Fruit fly (Drosophila melanogaster): ENCODE measurements around the gene mub.

Gene mub

dm6 chr3L:21839720-21840641 is 4.6 kb upstream of the mub start (continued):
- TF ChIP-seq Usf (GFP tag; optimal IDR thresholded peaks at IDR 0.05) (peak; percentile 84), CG13775 (GFP tag; optimal IDR thresholded peaks at IDR 0.05) (peak; percentile 92), CG12659 (GFP tag; optimal IDR thresholded peaks at IDR 0.05) (peak; percentile 95), Mes4 (GFP tag; optimal IDR thresholded peaks at IDR 0.05) (peak; percentile 92), fd102C (GFP tag; optimal IDR thresholded peaks at IDR 0.05) (no peak), CG7556 (GFP tag; optimal IDR thresholded peaks at IDR 0.05) (peak; percentile 97), CG7372 (GFP tag; IDR thresholded peaks at IDR 0.05) (peak; percentile 89), nerfin-1 (tag; optimal IDR thresholded peaks at IDR 0.05) (peak; percentile 87), CG5953 (GFP tag; IDR thresholded peaks at IDR 0.05) (peak; percentile 90), otp (GFP tag; IDR thresholded peaks at IDR 0.05) (peak; percentile 86), tap (tag; optimal IDR thresholded peaks at IDR 0.05) (peak; percentile 87), sim (GFP tag; IDR thresholded peaks at IDR 0.05) (peak; percentile 77), sna (GFP tag; IDR thresholded peaks at IDR 0.05; ENCODE audit: partially characterized antibody) (peak; percentile 44; the same call in 1 of the 2 replicates), CG12299 (tag; optimal IDR thresholded peaks at IDR 0.05) (peak; percentile 90), MTF-1 (GFP tag; optimal IDR thresholded peaks at IDR 0.05; ENCODE audit: borderline replicate concordance) (peak; percentile 16), CG2202 (tag; optimal IDR thresholded peaks at IDR 0.05) (peak; percentile 84), Dfd (GFP tag; optimal IDR thresholded peaks at IDR 0.05) (no peak), B-H2 (GFP tag; optimal IDR thresholded peaks at IDR 0.05) (peak; percentile 82), HmgD (GFP tag; optimal IDR thresholded peaks at IDR 0.05) (peak; percentile 76), CG30020 (tag; optimal IDR thresholded peaks at IDR 0.05) (peak; percentile 73), slou (GFP tag; optimal IDR thresholded peaks at IDR 0.05) (peak; percentile 87), gce (GFP tag; IDR thresholded peaks at IDR 0.05) (peak; percentile 88), MESR4 (GFP tag; optimal IDR thresholded peaks at IDR 0.05) (peak; percentile 4), CoRest (tag; optimal IDR thresholded peaks at IDR 0.05) (peak; percentile 95), Hsf (GFP tag; optimal IDR thresholded peaks at IDR 0.05) (peak; percentile 95), stwl (tag; optimal IDR thresholded peaks at IDR 0.05) (peak; percentile 3), CG10147 (GFP tag; optimal IDR thresholded peaks at IDR 0.05) (peak; percentile 92), CG3281 (GFP tag; optimal IDR thresholded peaks at IDR 0.05) (peak; percentile 94), CG18011 (GFP tag; optimal IDR thresholded peaks at IDR 0.05) (peak; percentile 81), GATAe (GFP tag; conservative IDR thresholded peaks at IDR 0.05) (peak; percentile 62), CG6654 (GFP tag; optimal IDR thresholded peaks at IDR 0.05) (peak; percentile 84), inv (GFP tag; IDR thresholded peaks at IDR 0.05; ENCODE audit: partially characterized antibody) (0 out of 2 replicates have a peak, but pooled peaks have one; percentile 28), Fer3 (tag; optimal IDR thresholded peaks at IDR 0.05) (peak; percentile 90), row (GFP tag; IDR thresholded peaks at IDR 0.05) (peak; percentile 94), CG4360 (GFP tag; IDR thresholded peaks at IDR 0.05) (peak; percentile 80), hb (GFP tag; IDR thresholded peaks at IDR 0.05; ENCODE audit: partially characterized antibody) (no peak), CG8089 (GFP tag; optimal IDR thresholded peaks at IDR 0.05) (peak; percentile 84), bigmax (GFP tag; optimal IDR thresholded peaks at IDR 0.05) (peak; percentile 13), CG4328 (GFP tag; optimal IDR thresholded peaks at IDR 0.05) (peak; percentile 82), ash1 (GFP tag; optimal IDR thresholded peaks at IDR 0.05) (peak; percentile 59), unc-4 (GFP tag; IDR thresholded peaks at IDR 0.05; ENCODE audit: partially characterized antibody) (no peak), scrt (GFP tag; optimal IDR thresholded peaks at IDR 0.05) (peak; percentile 85), Gug (GFP tag; IDR thresholded peaks at IDR 0.05) (peak; percentile 87), run (tag; optimal IDR thresholded peaks at IDR 0.05) (peak; percentile 87), Awh (GFP tag; IDR thresholded peaks at IDR 0.05) (peak; percentile 88), trh (GFP tag; optimal IDR thresholded peaks at IDR 0.05) (peak; percentile 85), luna (GFP tag; optimal IDR thresholded peaks at IDR 0.05) (peak; percentile 84), CG4282 (GFP tag; optimal IDR thresholded peaks at IDR 0.05) (peak; percentile 74)

Measured in whole organism, embryonic.